Worm (Caenorhabditis elegans) whole organism, L2 larva: ENCODE measurements around the gene Y51A2B.16.

Source experiments
- alr-1 ChIP-seq: fragments of 150-350 bp; optimal IDR thresholded peaks from 2 replicates; lab custom pipeline; 2014; ENCODE audit warnings: missing biosample characterization, missing genetic modification characterization
- fos-1 ChIP-seq: fragments of 150-350 bp; optimal IDR thresholded peaks from 2 replicates; lab custom pipeline; 2014; ENCODE audit warnings: missing biosample characterization, missing genetic modification characterization
- nhr-21 ChIP-seq: fragments of 150-350 bp; optimal IDR thresholded peaks from 2 replicates; lab custom pipeline; 2014; ENCODE audit warnings: missing biosample characterization, missing genetic modification characterization
- nhr-6 ChIP-seq: fragments of 150-350 bp; optimal IDR thresholded peaks from 2 replicates; lab custom pipeline; 2014; ENCODE audit warnings: missing biosample characterization, missing genetic modification characterization

- TF ChIP-seq nhr-6 (tag; lab: Kevin White, UChicago): no peak
- no peak for TF ChIP-seq alr-1 (tag; lab: Kevin White, UChicago)
- TF ChIP-seq nhr-21 (tag; lab: Kevin White, UChicago): no peak
- no peak for TF ChIP-seq fos-1 (tag; lab: Kevin White, UChicago)
Observed at ce11 chrV:18362402-18362801, 35.3 kb downstream of the Y51A2B.16 start, which contains the start of gene C08E8.1.
